Worm (Caenorhabditis elegans): ENCODE results near the gene C16D9.9.

C16D9.9 gene

DNA sequence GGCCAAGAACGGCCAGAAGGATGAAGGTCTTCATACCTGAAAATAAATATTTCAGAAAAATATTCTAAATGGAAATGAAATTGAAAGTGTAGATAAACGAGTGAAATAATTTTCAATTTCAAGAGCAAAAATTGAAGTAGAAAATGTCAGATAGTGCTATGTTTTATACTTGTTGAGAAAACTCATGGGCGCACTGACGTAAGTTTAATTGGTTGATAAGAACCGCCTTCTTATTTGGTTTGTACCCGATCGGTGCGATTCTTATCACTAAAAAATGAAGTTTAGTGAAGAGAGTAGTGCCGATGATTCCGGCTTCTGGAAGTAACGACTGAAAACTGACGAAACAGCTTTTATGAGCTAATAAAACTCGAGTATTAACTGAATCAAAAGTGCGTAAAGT is 4.9 kb downstream of the C16D9.9 start, which contains the start of the genes asp-6 and asp-12:
TSS of gene asp-6 (minus strand) at position 36 of the 400 bp plus-strand sequence.
TSS of gene asp-12 (plus strand) at position 309 of the 400 bp plus-strand sequence.
- TF ChIP-seq nhr-237 (tag; optimal IDR thresholded peaks at IDR 0.05) (no peak), flh-1 (GFP tag; optimal IDR thresholded peaks at IDR 0.05) (no peak), snpc-4 (tag; optimal IDR thresholded peaks at IDR 0.05) (no peak), mls-2 (tag; optimal IDR thresholded peaks at IDR 0.05) (no peak), zip-8 (tag; optimal IDR thresholded peaks at IDR 0.05) (no peak), drap-1 (GFP tag; optimal IDR thresholded peaks at IDR 0.05) (no peak), mab-5 (tag; optimal IDR thresholded peaks at IDR 0.05) (no peak), lin-13 (tag; optimal IDR thresholded peaks at IDR 0.05) (no peak), mep-1 (tag; optimal IDR thresholded peaks at IDR 0.05) (no peak), ceh-43 (GFP tag; optimal IDR thresholded peaks at IDR 0.05) (no peak), M03D4.4 (tag; optimal IDR thresholded peaks at IDR 0.05) (no peak), nhr-12 (tag; optimal IDR thresholded peaks at IDR 0.05) (no peak), ztf-11 (tag; optimal IDR thresholded peaks at IDR 0.05) (no peak)

DNA sequence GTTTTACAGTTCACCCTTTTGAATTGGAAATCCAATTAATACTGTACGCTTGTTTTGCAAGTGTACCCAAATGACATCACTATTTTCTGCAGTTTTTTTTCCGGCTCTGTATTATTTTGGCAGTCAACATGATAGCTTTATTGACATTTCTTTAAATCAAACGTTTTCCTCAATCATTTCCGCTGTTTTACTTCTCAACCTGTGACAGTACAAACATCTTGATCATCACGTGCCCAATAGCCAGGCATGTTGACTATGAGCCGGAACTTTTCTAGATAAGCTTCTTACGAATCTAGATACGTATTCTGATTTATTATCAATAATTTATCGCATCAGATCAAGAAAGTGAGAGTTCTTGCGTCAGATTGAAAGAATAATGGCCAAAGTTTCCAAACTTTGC is 5.8 kb downstream of the C16D9.9 start:
- TF ChIP-seq ces-1 (GFP tag; optimal IDR thresholded peaks at IDR 0.05) (no peak), hlh-1 (tag; optimal IDR thresholded peaks at IDR 0.05) (no peak), ztf-11 (tag; optimal IDR thresholded peaks at IDR 0.05) (no peak), nhr-237 (tag; optimal IDR thresholded peaks at IDR 0.05) (no peak), lin-32 (GFP tag; optimal IDR thresholded peaks at IDR 0.05) (no peak)

DNA sequence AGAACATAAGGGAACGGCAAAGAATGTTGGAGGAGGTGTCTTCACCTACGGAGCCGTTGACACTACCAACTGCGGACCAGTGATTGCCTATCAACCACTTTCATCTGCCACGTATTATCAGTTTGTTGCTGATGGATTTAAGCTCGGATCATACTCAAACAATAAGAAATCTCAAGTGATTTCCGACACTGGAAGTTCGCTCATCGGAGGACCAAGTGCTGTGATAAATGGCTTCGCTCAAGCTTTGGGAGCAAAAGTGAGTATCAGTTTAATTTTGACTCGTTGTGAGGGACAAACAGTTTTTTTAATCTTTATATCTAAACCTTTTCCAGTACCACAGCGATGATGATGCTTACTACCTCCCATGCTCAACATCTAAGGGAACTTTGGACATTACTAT is 7.4 kb downstream of the C16D9.9 start:
- TF ChIP-seq ceh-83 (GFP tag; optimal IDR thresholded peaks at IDR 0.05) (no peak), mab-5 (tag; optimal IDR thresholded peaks at IDR 0.05) (no peak), bed-3 (GFP tag; optimal IDR thresholded peaks at IDR 0.05) (no peak), lsy-2 (tag; optimal IDR thresholded peaks at IDR 0.05) (no peak), elt-3 (tag; optimal IDR thresholded peaks at IDR 0.05) (no peak), lin-13 (tag; optimal IDR thresholded peaks at IDR 0.05) (no peak), sem-2 (GFP tag; optimal IDR thresholded peaks at IDR 0.05) (no peak), unc-120 (tag; optimal IDR thresholded peaks at IDR 0.05; ENCODE audit: poor library complexity, severe bottlenecking) (no peak)

DNA sequence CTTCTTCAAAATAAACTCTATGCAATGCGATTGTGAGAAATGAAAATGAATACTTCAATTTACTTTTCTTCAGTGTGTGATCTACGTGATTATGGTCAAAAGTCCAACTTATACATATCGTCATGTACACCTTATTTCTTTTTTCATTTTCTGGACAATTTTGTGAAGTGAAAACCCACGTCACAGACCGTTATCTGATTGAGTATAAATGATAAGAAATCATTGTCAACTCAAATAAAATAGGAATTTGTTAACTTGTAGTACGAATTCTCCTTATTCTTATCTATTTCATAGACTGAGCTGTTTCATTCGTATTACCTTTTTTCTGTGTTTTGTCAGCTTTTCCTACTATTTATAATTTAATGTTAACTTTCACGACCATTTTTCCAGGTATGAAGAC is 8.0 kb downstream of the C16D9.9 start, which contains the start of gene asp-5:
TSS of gene asp-5 (plus strand) at position 391 of the 400 bp plus-strand sequence.
- TF ChIP-seq unc-120 (tag; optimal IDR thresholded peaks at IDR 0.05; ENCODE audit: poor library complexity, severe bottlenecking) (no peak), tbx-8 (GFP tag; optimal IDR thresholded peaks at IDR 0.05) (no peak), unc-39 (tag; optimal IDR thresholded peaks at IDR 0.05) (no peak), M03D4.4 (tag; optimal IDR thresholded peaks at IDR 0.05) (no peak), ceh-83 (GFP tag; optimal IDR thresholded peaks at IDR 0.05) (no peak)

DNA sequence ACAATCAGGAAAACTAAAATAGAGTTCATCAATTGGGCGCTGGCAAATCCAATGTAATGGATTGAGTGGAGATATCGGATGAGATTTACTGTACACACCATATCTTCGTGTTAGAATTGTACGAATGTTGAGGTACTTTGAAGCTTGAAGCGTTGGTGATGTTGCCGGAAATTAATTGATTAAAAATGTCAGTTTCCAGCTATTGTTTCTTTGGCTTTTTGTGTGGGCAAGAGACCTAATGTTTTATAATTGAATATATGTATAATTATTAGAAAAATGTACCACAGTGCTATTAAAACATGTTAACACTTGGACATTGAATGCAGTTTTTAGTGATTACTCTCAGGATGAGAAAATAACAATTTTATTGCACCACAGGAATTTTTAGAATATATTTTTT is 14.8 kb downstream of the C16D9.9 start, which contains the start of gene str-136:
TSS of gene str-136 (minus strand) at position 101 of the 400 bp plus-strand sequence.
- TF ChIP-seq nhr-12 (tag; optimal IDR thresholded peaks at IDR 0.05) = no peak

DNA sequence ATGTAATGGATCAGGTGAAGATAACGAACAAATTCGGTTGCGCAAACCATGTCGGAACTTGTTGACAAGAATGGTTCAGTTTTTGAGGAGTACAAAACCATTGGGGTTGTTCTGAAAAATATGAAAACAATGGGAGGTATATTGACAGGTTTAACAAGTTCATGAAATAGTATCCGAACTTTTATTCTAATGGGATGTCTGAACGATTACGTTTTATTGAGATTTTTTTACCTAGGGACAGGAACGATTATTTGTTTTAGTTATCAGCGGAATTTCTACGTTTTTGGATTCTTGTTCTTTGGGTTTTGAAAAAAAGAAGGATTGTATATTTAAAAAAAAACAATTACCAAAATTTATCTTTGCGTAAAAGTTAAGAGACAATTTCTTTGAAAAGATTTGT is 16.7 kb downstream of the C16D9.9 start, which contains the start of gene str-135:
TSS of gene str-135 (minus strand) at position 101 of the 400 bp plus-strand sequence.
- TF ChIP-seq mab-5 (tag; optimal IDR thresholded peaks at IDR 0.05) = no peak
- no peak for TF ChIP-seq sptf-1 (tag; optimal IDR thresholded peaks at IDR 0.05)
- no peak for TF ChIP-seq zip-8 (tag; optimal IDR thresholded peaks at IDR 0.05)
- no peak for TF ChIP-seq cnd-1 (tag; optimal IDR thresholded peaks at IDR 0.05)
- no peak for TF ChIP-seq snpc-4 (tag; optimal IDR thresholded peaks at IDR 0.05)
- TF ChIP-seq ceh-83 (GFP tag; optimal IDR thresholded peaks at IDR 0.05) = no peak
- no peak for TF ChIP-seq sem-2 (GFP tag; optimal IDR thresholded peaks at IDR 0.05)
- TF ChIP-seq nhr-28 (tag; optimal IDR thresholded peaks at IDR 0.05) = no peak
- TF ChIP-seq elt-3 (tag; optimal IDR thresholded peaks at IDR 0.05) = no peak
- TF ChIP-seq unc-120 (tag; optimal IDR thresholded peaks at IDR 0.05; ENCODE audit: poor library complexity, severe bottlenecking) = no peak
- TF ChIP-seq lin-32 (GFP tag; optimal IDR thresholded peaks at IDR 0.05) = no peak
- TF ChIP-seq pha-4 (tag; optimal IDR thresholded peaks at IDR 0.05) = no peak
- no peak for TF ChIP-seq nhr-12 (tag; optimal IDR thresholded peaks at IDR 0.05)
- no peak for TF ChIP-seq ces-1 (GFP tag; optimal IDR thresholded peaks at IDR 0.05)
- TF ChIP-seq tbx-8 (GFP tag; optimal IDR thresholded peaks at IDR 0.05) = no peak
- no peak for TF ChIP-seq blmp-1 (tag; optimal IDR thresholded peaks at IDR 0.05)

All from whole organism, mixed stage, embryonic.